Fruit fly (Drosophila melanogaster) Kc167 (cell line): ENCODE data around the gene Mpc1.

ENCODE experiments used
- Myc ChIP-seq: fragments of >200 bp; optimal IDR thresholded peaks from 2 replicates; lab custom pipeline; 2017; ENCODE audit warnings: missing external identifiers
- Sin3A ChIP-seq: fragments of >200 bp; optimal IDR thresholded peaks from 2 replicates; lab custom pipeline; 2018; ENCODE audit warnings: missing external identifiers
- h ChIP-seq: fragments of >200 bp; optimal IDR thresholded peaks from 3 replicates; lab custom pipeline; 2018; ENCODE audit warnings: missing external identifiers
- insv ChIP-seq: fragments of >200 bp; optimal IDR thresholded peaks from 3 replicates; lab custom pipeline; 2018; ENCODE audit warnings: missing external identifiers
- psq ChIP-seq: fragments of >200 bp; optimal IDR thresholded peaks from 2 replicates; lab custom pipeline; 2017; ENCODE audit warnings: missing external identifiers
- ttk ChIP-seq: sonication (Bioruptor generic); optimal IDR thresholded peaks from 2 replicates; lab custom pipeline; 2017; ENCODE audit warnings: missing external identifiers

Gene Mpc1

dm6 chr3R:18928346-18928917 lies at the start of gene Mpc1:
Gene Mpc1, minus strand, starts transcription at chr3R:18928659.
- TF ChIP-seq psq (lab: Kevin White, UChicago) (no peak), Sin3A (lab: Kevin White, UChicago) (no peak), h (no peak), Myc (lab: Kevin White, UChicago) (no peak), ttk (lab: Kevin White, UChicago) (no peak), insv (lab: Kevin White, UChicago) (no peak)

dm6 chr3R:18964819-18965218 lies 36.4 kb upstream of the Mpc1 start:
- TF ChIP-seq insv (lab: Kevin White, UChicago) (no peak), psq (lab: Kevin White, UChicago) (no peak), Myc (lab: Kevin White, UChicago) (no peak), h (no peak), ttk (lab: Kevin White, UChicago) (no peak), Sin3A (lab: Kevin White, UChicago) (no peak)

DNA sequence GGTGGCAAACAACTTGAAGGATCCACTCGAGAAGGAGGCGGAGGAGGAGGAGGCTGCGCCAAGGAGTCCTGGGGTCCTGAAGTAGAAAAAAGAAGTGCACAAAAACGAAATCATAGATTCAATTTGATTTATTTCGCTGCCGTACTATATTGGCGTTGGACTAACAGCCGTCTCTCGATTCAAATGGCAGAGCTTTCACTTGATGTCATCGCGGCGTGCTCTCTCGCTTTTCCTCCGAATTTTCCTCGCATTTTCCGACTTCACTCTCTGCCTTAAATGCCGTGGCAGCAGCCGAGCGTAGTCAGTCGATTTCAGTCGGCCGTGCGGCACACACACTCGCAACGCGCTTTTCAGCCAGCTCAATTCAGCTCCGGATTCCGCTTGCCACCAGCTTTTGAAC lies 21.4 kb upstream of the Mpc1 start, which contains the start of gene CG43732:
TSS of gene CG43732 (plus strand) at position 301 of the 400 bp plus-strand sequence.
- no peak for TF ChIP-seq Sin3A (lab: Kevin White, UChicago)
- TF ChIP-seq Myc (lab: Kevin White, UChicago) = no peak
- no peak for TF ChIP-seq ttk (lab: Kevin White, UChicago)
- no peak for TF ChIP-seq insv (lab: Kevin White, UChicago)
- TF ChIP-seq h = no peak
- TF ChIP-seq psq (lab: Kevin White, UChicago) = no peak

DNA sequence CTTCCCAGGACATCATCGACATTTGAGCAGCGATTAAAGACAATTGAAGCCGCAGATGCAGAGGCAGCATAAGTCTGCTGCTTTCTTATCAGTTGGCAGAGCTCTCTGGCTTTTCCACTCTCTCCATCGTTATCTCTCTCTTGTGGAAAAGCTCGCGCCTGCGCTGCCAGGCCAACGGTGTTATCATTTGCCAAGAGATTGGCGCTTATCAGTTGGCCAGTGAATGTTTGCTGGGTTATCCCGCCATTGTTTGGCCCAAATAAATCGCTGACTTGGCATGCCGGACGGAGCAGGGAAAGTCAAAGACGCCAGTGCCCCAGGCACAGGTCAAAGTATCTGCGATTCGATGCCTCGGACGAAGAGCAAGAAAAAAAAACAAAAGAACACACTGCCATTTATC lies 20.7 kb upstream of the Mpc1 start:
- TF ChIP-seq psq (lab: Kevin White, UChicago) (no peak), insv (lab: Kevin White, UChicago) (no peak), h (no peak), ttk (lab: Kevin White, UChicago) (no peak), Sin3A (lab: Kevin White, UChicago) (no peak), Myc (lab: Kevin White, UChicago) (no peak)

DNA sequence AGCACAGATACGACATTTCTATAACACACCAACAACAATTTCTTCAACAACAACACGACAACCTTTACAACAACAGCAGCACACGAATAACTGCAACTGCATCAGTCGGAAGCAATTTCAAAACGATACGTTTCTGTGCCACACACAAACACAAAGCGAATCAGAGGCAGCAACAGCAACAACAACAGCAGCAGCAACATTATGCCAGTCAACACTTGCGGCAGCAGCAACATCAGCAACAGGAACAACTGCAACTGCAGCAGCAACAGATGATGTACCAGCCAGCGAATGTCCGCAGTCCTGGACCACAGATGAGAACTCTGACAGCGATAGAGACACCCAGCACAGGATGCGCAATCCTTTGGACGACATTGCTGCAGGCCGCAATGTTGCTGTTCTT lies 18.8 kb upstream of the Mpc1 start:
- TF ChIP-seq ttk (lab: Kevin White, UChicago) (no peak), Sin3A (lab: Kevin White, UChicago) (no peak), h (no peak), psq (lab: Kevin White, UChicago) (no peak), Myc (lab: Kevin White, UChicago) (no peak), insv (lab: Kevin White, UChicago) (no peak)

dm6 chr3R:18931725-18932124 lies 3.3 kb upstream of the Mpc1 start:
- TF ChIP-seq insv (lab: Kevin White, UChicago) (no peak), psq (lab: Kevin White, UChicago) (no peak), Myc (lab: Kevin White, UChicago) (no peak), h (no peak), ttk (lab: Kevin White, UChicago) (no peak), Sin3A (lab: Kevin White, UChicago) (no peak)

- TF ChIP-seq h (no peak), Sin3A (lab: Kevin White, UChicago) (no peak), psq (lab: Kevin White, UChicago) (no peak), ttk (lab: Kevin White, UChicago) (no peak), insv (lab: Kevin White, UChicago) (no peak), Myc (lab: Kevin White, UChicago) (no peak)
These were observed 653 bp upstream of the Mpc1 start, which contains the start of gene CG42613 for dm6 chr3R:18928918-18929705. Gene CG42613, plus strand, starts transcription at chr3R:18929196.

dm6 chr3R:18924636-18924977 lies 3.9 kb downstream of the Mpc1 start:
- TF ChIP-seq h = no peak
- no peak for TF ChIP-seq insv (lab: Kevin White, UChicago)
- no peak for TF ChIP-seq ttk (lab: Kevin White, UChicago)
- no peak for TF ChIP-seq psq (lab: Kevin White, UChicago)
- no peak for TF ChIP-seq Myc (lab: Kevin White, UChicago)
- TF ChIP-seq Sin3A (lab: Kevin White, UChicago) = no peak

dm6 chr3R:18923802-18924635 lies 4.4 kb downstream of the Mpc1 start:
- no peak for TF ChIP-seq ttk (lab: Kevin White, UChicago)

DNA sequence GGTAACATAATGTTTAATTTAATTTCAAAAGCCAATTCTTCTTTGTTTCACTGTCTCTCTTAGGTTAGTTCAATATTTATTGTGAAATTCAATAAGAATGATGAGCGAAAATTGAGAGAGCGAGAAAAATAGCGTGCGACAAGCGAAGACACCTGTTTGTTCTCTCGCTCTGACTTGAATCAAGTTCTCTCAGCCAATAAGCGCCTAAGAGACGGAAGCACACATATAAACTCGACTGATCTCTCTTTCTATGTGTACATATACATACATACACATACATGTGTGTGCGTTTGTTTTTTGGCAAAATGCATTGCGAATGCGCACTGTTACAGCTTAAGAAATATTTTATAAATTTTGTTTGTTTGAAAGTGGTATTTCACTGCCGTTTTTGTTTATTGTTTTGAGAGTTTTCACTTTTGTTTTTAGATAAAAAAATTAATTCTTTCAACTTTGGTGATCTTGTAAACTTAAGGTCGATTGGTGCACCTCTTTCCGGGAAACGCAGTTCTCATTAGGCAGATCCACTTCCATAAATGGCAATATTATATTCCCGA lies 5.2 kb downstream of the Mpc1 start:
- no peak for TF ChIP-seq h
- TF ChIP-seq insv (lab: Kevin White, UChicago) = no peak
- TF ChIP-seq psq (lab: Kevin White, UChicago) = no peak
- TF ChIP-seq ttk (lab: Kevin White, UChicago) = no peak
- no peak for TF ChIP-seq Sin3A (lab: Kevin White, UChicago)
- no peak for TF ChIP-seq Myc (lab: Kevin White, UChicago)

- TF ChIP-seq insv (lab: Kevin White, UChicago) = no peak
- no peak for TF ChIP-seq Myc (lab: Kevin White, UChicago)
- TF ChIP-seq Sin3A (lab: Kevin White, UChicago) = no peak
- TF ChIP-seq h = no peak
- TF ChIP-seq ttk (lab: Kevin White, UChicago) = no peak
- no peak for TF ChIP-seq psq (lab: Kevin White, UChicago)
These were observed 9.6 kb downstream of the Mpc1 start for dm6 chr3R:18918872-18919339.
